Worm (Caenorhabditis elegans) whole organism, late embryonic: ENCODE data around the gene ZK892.3.

Experiments
- pqm-1 ChIP-seq: sonication (generic microtip); optimal IDR thresholded peaks from 2 replicates; lab custom pipeline; 2016; ENCODE audit warnings: missing genetic modification characterization, missing compliant biosample characterization
- sox-2 ChIP-seq: fragments of 200-800 bp; sonication (Bioruptor generic); IDR thresholded peaks from 2 replicates; pipeline ENCODE4 v1.3.6; 2022; ENCODE audit warnings: missing genetic modification reagents, missing genetic modification characterization, missing compliant biosample characterization

DNA sequence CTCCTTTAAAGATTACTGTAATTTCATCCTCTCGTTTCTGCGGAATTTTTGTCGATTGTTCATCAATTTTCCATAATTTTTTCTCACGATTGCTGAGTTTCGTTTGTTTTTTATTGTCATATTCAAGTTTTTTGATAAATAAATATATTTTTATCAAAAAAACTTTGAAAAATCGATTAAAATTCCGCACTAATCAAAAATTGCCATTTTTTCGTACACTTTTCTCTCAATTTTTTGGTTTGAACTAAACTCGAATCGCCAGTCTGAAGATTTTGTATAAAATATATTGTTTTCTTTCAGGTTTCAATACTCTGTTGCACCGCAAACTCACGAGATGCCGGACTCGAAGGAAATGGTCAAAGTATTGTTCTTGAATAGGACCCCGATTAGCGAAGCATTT lies 39.2 kb downstream of the ZK892.3 start, which contains the start of gene ogr-2:
- TF ChIP-seq sox-2 (GFP tag; lab: Robert Waterston, UW) (no peak), pqm-1 (no peak)
